Fruit fly (Drosophila melanogaster) whole organism, embryonic: ENCODE results near the gene Rrp5.

Experiments
- ATbp ChIP-seq: fragments of 200-800 bp; sonication (Bioruptor generic); optimal IDR thresholded peaks from 2 replicates; lab custom pipeline; 2017; ENCODE audit warnings: missing biosample characterization, mild to moderate bottlenecking, missing genetic modification characterization, missing genetic modification reagents
- Atf3 ChIP-seq: fragments of 200-800 bp; sonication (Bioruptor generic); optimal IDR thresholded peaks from 3 replicates; lab custom pipeline; 2016; ENCODE audit warnings: missing biosample characterization, missing genetic modification characterization
- Atf6 ChIP-seq: fragments of 200-800 bp; sonication (Bioruptor generic); IDR thresholded peaks from 2 replicates; pipeline ENCODE4 v1.3.6; 2022; ENCODE audit warnings: missing biosample characterization, missing genetic modification characterization
- Awh ChIP-seq: fragments of 200-800 bp; sonication (Bioruptor generic); IDR thresholded peaks from 2 replicates; pipeline ENCODE4, ENCODE4 v1.3.6; 2022; ENCODE audit warnings: missing biosample characterization, missing genetic modification characterization
- BtbVII ChIP-seq: fragments of 200-800 bp; sonication (Bioruptor generic); optimal IDR thresholded peaks from 3 replicates; lab custom pipeline; 2017; ENCODE audit warnings: missing biosample characterization, mild to moderate bottlenecking, missing genetic modification characterization
- CG11398 ChIP-seq: fragments of 200-800 bp; sonication (Bioruptor generic); optimal IDR thresholded peaks from 2 replicates; lab custom pipeline; 2016; ENCODE audit warnings: missing biosample characterization, missing genetic modification characterization
- CG11560 ChIP-seq: fragments of 200-800 bp; sonication (Bioruptor generic); IDR thresholded peaks from 3 replicates; pipeline ENCODE4 v1.3.6; 2022; ENCODE audit warnings: missing biosample characterization, missing genetic modification characterization
- CG13287 ChIP-seq: fragments of 200-800 bp; sonication (Bioruptor generic); IDR thresholded peaks from 2 replicates; pipeline ENCODE4 v1.3.6; 2022; ENCODE audit warnings: missing biosample characterization, missing genetic modification characterization; ENCODE audit not compliant: partially characterized antibody
- CG14965 ChIP-seq: fragments of 200-800 bp; sonication (Bioruptor generic); optimal IDR thresholded peaks from 2 replicates; lab custom pipeline; 2016; ENCODE audit warnings: missing biosample characterization, missing genetic modification characterization, borderline replicate concordance
- CG15011 ChIP-seq: fragments of 200-800 bp; sonication (Bioruptor generic); optimal IDR thresholded peaks from 3 replicates; lab custom pipeline; 2018; ENCODE audit warnings: missing biosample characterization, mild to moderate bottlenecking, missing genetic modification characterization
- CG1647 ChIP-seq: fragments of 200-800 bp; sonication (Bioruptor generic); optimal IDR thresholded peaks from 3 replicates; lab custom pipeline; 2016; ENCODE audit warnings: missing biosample characterization, missing genetic modification characterization
- CG17186 ChIP-seq: fragments of 200-800 bp; sonication (Bioruptor generic); optimal IDR thresholded peaks from 3 replicates; lab custom pipeline; 2017; ENCODE audit warnings: missing biosample characterization, missing genetic modification reagents, missing genetic modification characterization
- CG17361 ChIP-seq: fragments of 200-800 bp; sonication (Bioruptor generic); IDR thresholded peaks from 3 replicates; pipeline ENCODE4 v1.3.6; 2022; ENCODE audit warnings: missing biosample characterization, missing genetic modification characterization
- CG18262 ChIP-seq: fragments of 200-800 bp; optimal IDR thresholded peaks from 3 replicates; lab custom pipeline; 2019; ENCODE audit warnings: missing biosample characterization, mild to moderate bottlenecking, missing genetic modification characterization, moderate library complexity
- CG18764 ChIP-seq: fragments of 200-800 bp; sonication (Bioruptor generic); optimal IDR thresholded peaks from 3 replicates; lab custom pipeline; 2016; ENCODE audit warnings: missing biosample characterization, missing genetic modification characterization
- CG2199 ChIP-seq: fragments of 200-800 bp; sonication (Bioruptor generic); IDR thresholded peaks from 3 replicates; pipeline ENCODE4 v1.3.6; 2022; ENCODE audit warnings: missing biosample characterization, missing genetic modification characterization
- CG32767 ChIP-seq: fragments of 200-800 bp; sonication (Bioruptor generic); IDR thresholded peaks from 2 replicates; pipeline ENCODE4 v1.3.6; 2022; ENCODE audit warnings: missing biosample characterization, missing genetic modification characterization
- CG3726 ChIP-seq: fragments of 200-800 bp; sonication (Bioruptor generic); IDR thresholded peaks from 3 replicates; pipeline ENCODE4, ENCODE4 v1.3.6; 2022; ENCODE audit warnings: missing biosample characterization, missing genetic modification characterization
- CG3995 ChIP-seq: fragments of 200-800 bp; sonication (Bioruptor generic); optimal IDR thresholded peaks from 3 replicates; lab custom pipeline; 2016; ENCODE audit warnings: missing biosample characterization, missing genetic modification characterization
- CG5180 ChIP-seq: fragments of 200-800 bp; sonication (Bioruptor generic); optimal IDR thresholded peaks from 3 replicates; lab custom pipeline; 2017; ENCODE audit warnings: missing biosample characterization, missing genetic modification characterization, mild to moderate bottlenecking, moderate library complexity, missing genetic modification reagents
- CG5953 ChIP-seq: fragments of 200-800 bp; sonication (Bioruptor generic); IDR thresholded peaks from 2 replicates; pipeline ENCODE4 v1.3.6; 2022; ENCODE audit warnings: missing biosample characterization, missing genetic modification characterization
- CG7372 ChIP-seq: fragments of 200-800 bp; sonication (Bioruptor generic); IDR thresholded peaks from 2 replicates; pipeline ENCODE4 v1.3.6; 2022; ENCODE audit warnings: missing biosample characterization, missing genetic modification characterization
- CG8944 ChIP-seq: fragments of 200-800 bp; sonication (Bioruptor generic); optimal IDR thresholded peaks from 3 replicates; lab custom pipeline; 2016; ENCODE audit warnings: missing biosample characterization, missing genetic modification characterization
- CG9797 ChIP-seq: fragments of 200-800 bp; sonication (Bioruptor generic); optimal IDR thresholded peaks from 3 replicates; lab custom pipeline; 2018; ENCODE audit warnings: missing biosample characterization, mild to moderate bottlenecking, missing genetic modification characterization
- CG9876 ChIP-seq: fragments of 200-800 bp; sonication (Bioruptor generic); optimal IDR thresholded peaks from 2 replicates; lab custom pipeline; 2016; ENCODE audit warnings: missing biosample characterization, missing genetic modification characterization
- Chrac-16 ChIP-seq: fragments of 200-800 bp; sonication (Bioruptor generic); optimal IDR thresholded peaks from 3 replicates; lab custom pipeline; 2016; ENCODE audit warnings: missing biosample characterization, missing genetic modification characterization
- Ets65A ChIP-seq: fragments of 200-800 bp; sonication (Bioruptor generic); peaks from one replicate; lab custom pipeline; 2016; ENCODE audit warnings: missing biosample characterization, missing genetic modification characterization
- HHEX ChIP-seq: fragments of 200-800 bp; sonication (Bioruptor generic); optimal IDR thresholded peaks from 3 replicates; lab custom pipeline; 2017; ENCODE audit warnings: missing biosample characterization, mild to moderate bottlenecking, missing genetic modification characterization, missing genetic modification reagents
- HLH54F ChIP-seq: fragments of 200-800 bp; sonication (Bioruptor generic); optimal IDR thresholded peaks from 3 replicates; lab custom pipeline; 2016; ENCODE audit warnings: missing biosample characterization, missing genetic modification characterization
- Mad ChIP-seq: fragments of 200-800 bp; sonication (Bioruptor generic); optimal IDR thresholded peaks from 2 replicates; lab custom pipeline; 2016; ENCODE audit warnings: missing biosample characterization, missing genetic modification characterization
- NC2β ChIP-seq: fragments of 200-800 bp; sonication (Bioruptor generic); optimal IDR thresholded peaks from 2 replicates; lab custom pipeline; 2016; ENCODE audit warnings: missing biosample characterization, missing genetic modification characterization
- Nf-YA ChIP-seq: fragments of 200-800 bp; sonication (Bioruptor generic); IDR thresholded peaks from 2 replicates; pipeline ENCODE4 v1.3.6; 2022; ENCODE audit warnings: missing biosample characterization, missing genetic modification characterization
- Opbp ChIP-seq: fragments of 200-800 bp; sonication (Bioruptor generic); IDR thresholded peaks from 3 replicates; pipeline ENCODE4 v1.3.6; 2022; ENCODE audit warnings: missing biosample characterization, missing genetic modification characterization; ENCODE audit not compliant: partially characterized antibody
- Optix ChIP-seq: fragments of 200-800 bp; sonication (Bioruptor generic); IDR thresholded peaks from 3 replicates; pipeline ENCODE4 v1.3.6; 2022; ENCODE audit warnings: missing biosample characterization, missing genetic modification characterization
- disco-r ChIP-seq: fragments of 200-800 bp; sonication (Bioruptor generic); optimal IDR thresholded peaks from 2 replicates; lab custom pipeline; 2016; ENCODE audit warnings: missing biosample characterization, missing genetic modification characterization
- dm ChIP-seq: fragments of 200-800 bp; sonication (Bioruptor generic); optimal IDR thresholded peaks from 3 replicates; lab custom pipeline; 2016; ENCODE audit warnings: missing biosample characterization, missing genetic modification characterization
- fd96Cb ChIP-seq: fragments of 200-800 bp; sonication (Bioruptor generic); optimal IDR thresholded peaks from 2 replicates; lab custom pipeline; 2018; ENCODE audit warnings: missing biosample characterization, mild to moderate bottlenecking, missing genetic modification characterization, moderate library complexity
- fru ChIP-seq: fragments of >200 bp; optimal IDR thresholded peaks from 2 replicates; lab custom pipeline; 2017
- insv ChIP-seq, 2 experiments: fragments of 200-800 bp; sonication (Bioruptor generic); optimal IDR thresholded peaks; 3 replicates each; lab custom pipeline; 2016 to 2018; ENCODE audit warnings: missing biosample characterization in 2 of 2, missing genetic modification characterization in 2 of 2
- maf-S ChIP-seq: fragments of 200-800 bp; sonication (Bioruptor generic); optimal IDR thresholded peaks from 2 replicates; lab custom pipeline; 2016; ENCODE audit warnings: missing biosample characterization, missing genetic modification characterization
- nau ChIP-seq: fragments of 200-800 bp; sonication (Bioruptor generic); optimal IDR thresholded peaks from 3 replicates; lab custom pipeline; 2017; ENCODE audit warnings: missing biosample characterization, mild to moderate bottlenecking, missing genetic modification characterization, missing genetic modification reagents
- prd ChIP-seq, 3 experiments: fragments of >200 bp in 2 of 3; fragments of 200-800 bp in 1 of 3; sonication (Bioruptor generic) in 1 of 3; optimal IDR thresholded peaks in 2 of 3; IDR thresholded peaks in 1 of 3; 2 replicates in 2 of 3; 3 replicates in 1 of 3; pipeline versions ENCODE4 v1.3.6 to Lab custom; 2017 to 2022; ENCODE audit warnings: missing biosample characterization in 1 of 3, missing genetic modification characterization in 1 of 3
- ranshi ChIP-seq: fragments of 200-800 bp; sonication (Bioruptor generic); IDR thresholded peaks from 2 replicates; pipeline ENCODE4 v1.3.6; 2022; ENCODE audit warnings: missing biosample characterization, missing genetic modification characterization
- seq ChIP-seq: fragments of 200-800 bp; sonication (Bioruptor generic); IDR thresholded peaks from 2 replicates; pipeline ENCODE4 v1.3.6; 2022; ENCODE audit warnings: missing biosample characterization, missing genetic modification characterization
- twi ChIP-seq: fragments of 200-800 bp; optimal IDR thresholded peaks from 2 replicates; lab custom pipeline; 2019; ENCODE audit warnings: missing biosample characterization, mild to moderate bottlenecking, missing genetic modification characterization, moderate library complexity
- usp ChIP-seq: fragments of >200 bp; optimal IDR thresholded peaks from 2 replicates; lab custom pipeline; 2017; ENCODE audit warnings: missing biosample characterization, missing genetic modification characterization
- vnd ChIP-seq: fragments of 200-800 bp; sonication (Bioruptor generic); IDR thresholded peaks from 3 replicates; pipeline ENCODE4 v1.3.6; 2022; ENCODE audit warnings: missing biosample characterization, missing genetic modification characterization; ENCODE audit not compliant: partially characterized antibody
- wdn ChIP-seq: fragments of 200-800 bp; sonication (Bioruptor generic); IDR thresholded peaks from 2 replicates; pipeline ENCODE4 v1.3.6; 2022; ENCODE audit warnings: missing biosample characterization, missing genetic modification characterization
- z ChIP-seq: fragments of 200-800 bp; sonication (Bioruptor generic); IDR thresholded peaks from 3 replicates; pipeline ENCODE4 v1.3.6; 2022; ENCODE audit warnings: missing biosample characterization, missing genetic modification characterization

The Rrp5 gene

DNA sequence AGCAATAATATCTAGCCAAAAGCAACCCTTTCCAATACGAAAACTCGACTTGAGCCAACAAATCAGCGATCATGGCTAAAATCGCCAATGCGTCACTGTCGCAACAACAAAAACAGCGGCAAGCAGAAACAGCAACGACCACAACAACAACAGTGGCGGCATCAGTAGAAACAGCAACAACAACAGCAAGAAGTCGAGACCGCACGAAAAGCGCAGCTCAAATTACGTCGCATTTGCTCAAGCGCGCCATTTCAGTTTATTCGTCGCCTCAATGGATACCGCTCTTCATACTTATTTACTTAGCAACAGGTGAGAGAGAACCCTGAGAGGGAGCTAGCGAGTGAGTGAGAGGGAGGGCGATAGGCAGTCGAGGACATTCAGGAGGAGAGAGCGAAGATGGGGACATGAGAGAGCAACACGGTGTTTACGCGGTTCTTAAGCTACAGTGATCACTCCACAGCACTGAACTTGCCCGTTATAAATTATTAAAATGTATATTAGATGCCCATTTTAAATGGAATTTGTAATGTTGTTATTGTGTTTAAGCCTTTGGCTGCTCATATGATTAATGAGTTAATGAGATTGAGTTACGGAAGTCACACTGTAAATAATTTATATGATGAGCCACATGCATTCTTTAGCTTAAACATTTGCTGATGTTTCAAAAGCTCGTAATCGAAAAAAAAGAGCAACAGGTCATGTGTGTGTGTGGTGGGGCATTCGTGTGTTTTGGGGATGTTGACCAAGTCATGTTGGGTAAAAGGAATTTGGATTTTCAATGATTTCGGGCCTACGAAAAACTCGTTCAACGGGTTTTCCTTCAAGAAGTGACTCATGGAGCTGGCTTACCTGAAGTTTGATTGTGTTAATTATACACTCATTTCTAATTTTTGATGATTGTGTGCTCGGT lies 37.3 kb downstream of the Rrp5 start (continued):
- TF ChIP-seq seq (GFP tag; lab: Robert Waterston, UW): peak; percentile 79
- no peak for TF ChIP-seq CG9876
- TF ChIP-seq Opbp (GFP tag; lab: Robert Waterston, UW): no peak
- peak; percentile 40 for TF ChIP-seq CG1647 (GFP tag; lab: Kevin White, UChicago)
- peak; percentile 72 for TF ChIP-seq CG32767 (GFP tag; lab: Robert Waterston, UW)
- TF ChIP-seq HHEX: no peak
- TF ChIP-seq CG11398 (GFP tag; lab: Kevin White, UChicago): peak; percentile 52
- no peak for TF ChIP-seq CG17186
- TF ChIP-seq CG2199 (GFP tag; lab: Robert Waterston, UW): no peak
- 0 out of 3 replicates have a peak, but pooled peaks have one; percentile 52 for TF ChIP-seq CG11560 (tag; lab: Robert Waterston, UW)
- TF ChIP-seq Ets65A (GFP tag; lab: Kevin White, UChicago): peak; percentile 91
- peak; percentile 75 for TF ChIP-seq CG17361 (GFP tag; lab: Robert Waterston, UW)
- TF ChIP-seq disco-r (GFP tag; lab: Kevin White, UChicago): peak; percentile 19
- TF ChIP-seq Atf3 (GFP tag; lab: Kevin White, UChicago): peak; percentile 64
- peak; percentile 53 for TF ChIP-seq twi (tag; lab: Kevin White, UChicago)
- no peak for TF ChIP-seq fru (lab: Kevin White, UChicago)
- TF ChIP-seq dm (GFP tag; lab: Kevin White, UChicago): peak; percentile 49
- TF ChIP-seq usp: no peak
- TF ChIP-seq CG14965 (GFP tag; lab: Kevin White, UChicago): no peak
- peak; percentile 81 for TF ChIP-seq CG18262 (tag; lab: Kevin White, UChicago)
- peak; percentile 50 for TF ChIP-seq Mad (GFP tag; lab: Kevin White, UChicago)
- TF ChIP-seq fd96Cb (tag; lab: Kevin White, UChicago): peak; percentile 67
- TF ChIP-seq CG5180 (GFP tag; lab: Kevin White, UChicago): no peak
- TF ChIP-seq NC2β: peak; percentile 54
- TF ChIP-seq Nf-YA (GFP tag; lab: Robert Waterston, UW): peak; percentile 58
- TF ChIP-seq CG7372 (GFP tag; lab: Robert Waterston, UW): peak; percentile 77
- peak; percentile 49; the same call in 1 of the 3 replicates for TF ChIP-seq z (GFP tag; lab: Robert Waterston, UW)
- TF ChIP-seq CG3995 (GFP tag; lab: Kevin White, UChicago): no peak
- TF ChIP-seq Atf6 (GFP tag; lab: Robert Waterston, UW): peak; percentile 71
- TF ChIP-seq vnd (GFP tag; lab: Robert Waterston, UW): no peak
- peak; percentile 65 for TF ChIP-seq ATbp (GFP tag; lab: Kevin White, UChicago)
- no peak for TF ChIP-seq insv (GFP tag; optimal IDR thresholded peaks at IDR 0.05; lab: Kevin White, UChicago)
- peak; percentile 60 for TF ChIP-seq CG18764 (GFP tag; lab: Kevin White, UChicago)
- peak; percentile 71 for TF ChIP-seq HLH54F (GFP tag; lab: Kevin White, UChicago)
- TF ChIP-seq Optix (GFP tag; lab: Robert Waterston, UW): peak; percentile 58
- TF ChIP-seq CG9797 (GFP tag; lab: Kevin White, UChicago): no peak
- peak; percentile 81 for TF ChIP-seq ranshi
- TF ChIP-seq CG3726 (GFP tag; lab: Robert Waterston, UW): peak; percentile 56; the same call in 1 of the 3 replicates
- TF ChIP-seq CG13287 (GFP tag; lab: Robert Waterston, UW): no peak
- peak; percentile 82 for TF ChIP-seq wdn
- TF ChIP-seq prd (optimal IDR thresholded peaks at IDR 0.05; lab: Kevin White, UChicago): no peak
- TF ChIP-seq prd (GFP tag; IDR thresholded peaks at IDR 0.05; lab: Robert Waterston, UW): peak; percentile 91
- TF ChIP-seq CG5953 (GFP tag; lab: Robert Waterston, UW): 0 out of 2 replicates have a peak, but pooled peaks have one; percentile 56
- TF ChIP-seq Awh (GFP tag; lab: Robert Waterston, UW): peak; percentile 77
- peak; percentile 69 for TF ChIP-seq BtbVII (GFP tag; lab: Kevin White, UChicago)
- TF ChIP-seq CG15011 (GFP tag; lab: Kevin White, UChicago): peak; percentile 52
- peak; percentile 82 for TF ChIP-seq Chrac-16 (GFP tag; lab: Kevin White, UChicago)
- TF ChIP-seq maf-S (GFP tag; lab: Kevin White, UChicago): peak; percentile 74
- TF ChIP-seq CG8944 (GFP tag; lab: Kevin White, UChicago): peak; percentile 56
- TF ChIP-seq nau (GFP tag; lab: Kevin White, UChicago): peak; percentile 12
